Worm (Caenorhabditis elegans) whole organism, L1 larva: Measurements from ENCODE around the gene sel-2.
A peak's percentile ranks its signal among the peaks of the same experiment; 100 is the strongest.

Experiments
- C16A3.4 ChIP-seq: fragments of 150-350 bp; optimal IDR thresholded peaks from 2 replicates; lab custom pipeline; 2014; ENCODE audit warnings: missing biosample characterization, missing genetic modification characterization
- F16B12.6 ChIP-seq: fragments of 150-350 bp; optimal IDR thresholded peaks from 2 replicates; lab custom pipeline; 2014; ENCODE audit warnings: missing biosample characterization, missing genetic modification characterization
- Y116A8C.19 ChIP-seq: sonication (generic microtip); optimal IDR thresholded peaks from 2 replicates; lab custom pipeline; 2016; ENCODE audit warnings: missing compliant biosample characterization, missing genetic modification characterization, borderline replicate concordance
- aha-1 ChIP-seq: fragments of 150-350 bp; optimal IDR thresholded peaks from 2 replicates; lab custom pipeline; 2014; ENCODE audit warnings: missing biosample characterization, missing genetic modification characterization
- ceh-8 ChIP-seq: fragments of 200-800 bp; sonication (Bioruptor generic); optimal IDR thresholded peaks from 2 replicates; lab custom pipeline; 2018; ENCODE audit warnings: mild to moderate bottlenecking, missing genetic modification characterization, moderate library complexity, missing compliant biosample characterization
- ceh-82 ChIP-seq, 3 experiments: fragments of 150-350 bp in 1 of 3; sonication (generic microtip) in 2 of 3; optimal IDR thresholded peaks; 2 replicates each; lab custom pipeline; 2014 to 2017; ENCODE audit warnings: missing biosample characterization in 3 of 3, missing genetic modification characterization in 3 of 3
- ceh-90 ChIP-seq: sonication (generic microtip); optimal IDR thresholded peaks from 2 replicates; lab custom pipeline; 2016; ENCODE audit warnings: missing genetic modification characterization, missing compliant biosample characterization
- dsc-1 ChIP-seq: sonication (generic microtip); optimal IDR thresholded peaks from 2 replicates; lab custom pipeline; 2016; ENCODE audit warnings: mild to moderate bottlenecking, missing genetic modification characterization, missing compliant biosample characterization
- efl-1 ChIP-seq, 4 experiments: fragments of 150-350 bp; optimal IDR thresholded peaks in 3 of 4; peaks in 1 of 4; 1 replicate in 1 of 4; 2 replicates in 3 of 4; lab custom pipeline; 2014; ENCODE audit warnings: missing biosample characterization in 2 of 4, missing genetic modification characterization in 2 of 4, missing genetic modification reagents in 2 of 4
- efl-3 ChIP-seq: fragments of 200-800 bp; sonication (Bioruptor generic); optimal IDR thresholded peaks from 2 replicates; lab custom pipeline; 2018; ENCODE audit warnings: mild to moderate bottlenecking, missing genetic modification characterization, missing compliant biosample characterization
- egl-13 ChIP-seq: sonication (generic microtip); optimal IDR thresholded peaks from 2 replicates; lab custom pipeline; 2016; ENCODE audit warnings: missing genotype, missing genetic modification reagents, missing genetic modification characterization, missing compliant biosample characterization
- egl-27 ChIP-seq, 2 experiments: fragments of 150-350 bp in 1 of 2; sonication (generic microtip); optimal IDR thresholded peaks; 3 replicates each; lab custom pipeline; 2017 to 2018; ENCODE audit warnings: missing biosample characterization in 2 of 2, missing genetic modification characterization in 2 of 2, missing genetic modification reagents in 2 of 2
- elt-2 ChIP-seq: sonication (generic microtip); optimal IDR thresholded peaks from 2 replicates; lab custom pipeline; 2016; ENCODE audit warnings: missing genetic modification characterization, mild to moderate bottlenecking, inconsistent platforms, missing compliant biosample characterization, missing genetic modification reagents
- fkh-10 ChIP-seq: sonication (generic microtip); optimal IDR thresholded peaks from 2 replicates; lab custom pipeline; 2017; ENCODE audit warnings: missing biosample characterization, missing genetic modification reagents, missing genetic modification characterization
- fkh-4 ChIP-seq: sonication (generic microtip); optimal IDR thresholded peaks from 2 replicates; lab custom pipeline; 2016; ENCODE audit warnings: missing compliant biosample characterization, missing genetic modification characterization, borderline replicate concordance
- fkh-8 ChIP-seq: sonication (generic microtip); optimal IDR thresholded peaks from 2 replicates; lab custom pipeline; 2016; ENCODE audit warnings: mild to moderate bottlenecking, missing genetic modification characterization, missing compliant biosample characterization
- hlh-17 ChIP-seq: fragments of 200-800 bp; sonication (Bioruptor generic); optimal IDR thresholded peaks from 2 replicates; lab custom pipeline; 2018; ENCODE audit warnings: missing genetic modification characterization, mild to moderate bottlenecking, missing compliant biosample characterization, moderate library complexity, borderline replicate concordance
- hlh-4 ChIP-seq: sonication (generic microtip); optimal IDR thresholded peaks from 2 replicates; lab custom pipeline; 2016; ENCODE audit warnings: mild to moderate bottlenecking, missing genetic modification characterization, missing compliant biosample characterization
- irx-1 ChIP-seq: sonication (generic microtip); optimal IDR thresholded peaks from 2 replicates; lab custom pipeline; 2016; ENCODE audit warnings: missing genetic modification characterization, missing compliant biosample characterization
- lin-13 ChIP-seq: fragments of 150-350 bp; optimal IDR thresholded peaks from 2 replicates; lab custom pipeline; 2014; ENCODE audit warnings: missing biosample characterization, missing genetic modification reagents, missing genetic modification characterization
- lin-14 ChIP-seq: fragments of 200-800 bp; sonication (Bioruptor generic); optimal IDR thresholded peaks from 2 replicates; lab custom pipeline; 2018; ENCODE audit warnings: mild to moderate bottlenecking, missing genetic modification characterization, moderate library complexity, missing compliant biosample characterization
- lin-15B ChIP-seq: fragments of 150-350 bp; sonication (generic microtip); optimal IDR thresholded peaks from 3 replicates; lab custom pipeline; 2014; ENCODE audit warnings: missing biosample characterization, missing genetic modification characterization
- lir-3 ChIP-seq: sonication (generic microtip); optimal IDR thresholded peaks from 2 replicates; lab custom pipeline; 2016; ENCODE audit warnings: mild to moderate bottlenecking, missing genetic modification characterization, moderate library complexity, missing compliant biosample characterization; ENCODE audit not compliant: poor library complexity
- lsy-2 ChIP-seq, 2 experiments: fragments of 150-350 bp; optimal IDR thresholded peaks; 2 replicates each; lab custom pipeline; 2014; ENCODE audit warnings: missing biosample characterization in 2 of 2, missing genetic modification characterization in 2 of 2
- mdl-1 ChIP-seq, 2 experiments: fragments of 150-350 bp; optimal IDR thresholded peaks; 2 replicates each; lab custom pipeline; 2014 to 2017; ENCODE audit warnings: missing biosample characterization in 2 of 2, missing genetic modification characterization in 2 of 2, inconsistent platforms in 1 of 2
- mep-1 ChIP-seq: fragments of 150-350 bp; optimal IDR thresholded peaks from 2 replicates; lab custom pipeline; 2014; ENCODE audit warnings: missing biosample characterization, missing genetic modification characterization
- nhr-11 ChIP-seq: fragments of 150-350 bp; optimal IDR thresholded peaks from 2 replicates; lab custom pipeline; 2014; ENCODE audit warnings: missing biosample characterization, missing genetic modification characterization
- nhr-12 ChIP-seq: sonication (generic microtip); optimal IDR thresholded peaks from 2 replicates; lab custom pipeline; 2017; ENCODE audit warnings: missing biosample characterization, missing genetic modification characterization
- nhr-20 ChIP-seq: sonication (generic microtip); optimal IDR thresholded peaks from 2 replicates; lab custom pipeline; 2016; ENCODE audit warnings: mild to moderate bottlenecking, missing genetic modification characterization, missing compliant biosample characterization
- nhr-28 ChIP-seq: fragments of 150-350 bp; optimal IDR thresholded peaks from 2 replicates; lab custom pipeline; 2014; ENCODE audit warnings: missing biosample characterization, missing genetic modification characterization
- nhr-47 ChIP-seq: sonication (generic microtip); optimal IDR thresholded peaks from 2 replicates; lab custom pipeline; 2016; ENCODE audit warnings: mild to moderate bottlenecking, missing genetic modification characterization, moderate library complexity, missing compliant biosample characterization
- nhr-71 ChIP-seq: sonication (generic microtip); optimal IDR thresholded peaks from 2 replicates; lab custom pipeline; 2016; ENCODE audit warnings: mild to moderate bottlenecking, missing genetic modification characterization, moderate library complexity, missing compliant biosample characterization
- nhr-76 ChIP-seq: sonication (generic microtip); optimal IDR thresholded peaks from 2 replicates; lab custom pipeline; 2017; ENCODE audit warnings: missing biosample characterization, missing genetic modification characterization
- nhr-84 ChIP-seq: sonication (generic microtip); optimal IDR thresholded peaks from 2 replicates; lab custom pipeline; 2017; ENCODE audit warnings: missing biosample characterization, missing genetic modification characterization
- nhr-90 ChIP-seq: sonication (generic microtip); optimal IDR thresholded peaks from 2 replicates; lab custom pipeline; 2016; ENCODE audit warnings: mild to moderate bottlenecking, missing genetic modification characterization, missing compliant biosample characterization; ENCODE audit not compliant: poor library complexity
- pag-3 ChIP-seq: sonication (generic microtip); optimal IDR thresholded peaks from 2 replicates; lab custom pipeline; 2017; ENCODE audit warnings: missing genetic modification characterization, mild to moderate bottlenecking, missing compliant biosample characterization, antibody characterized with exemption, borderline replicate concordance; ENCODE audit not compliant: insufficient read depth
- skn-1 ChIP-seq: fragments of 150-350 bp; optimal IDR thresholded peaks from 2 replicates; lab custom pipeline; 2014; ENCODE audit warnings: missing biosample characterization, missing genetic modification characterization
- sox-4 ChIP-seq: sonication (generic microtip); optimal IDR thresholded peaks from 2 replicates; lab custom pipeline; 2016; ENCODE audit warnings: missing genetic modification characterization, missing compliant biosample characterization
- sptf-1 ChIP-seq: fragments of 150-350 bp; optimal IDR thresholded peaks from 2 replicates; lab custom pipeline; 2014; ENCODE audit warnings: missing biosample characterization, missing genetic modification characterization
- sup-37 ChIP-seq: fragments of 200-800 bp; sonication (Bioruptor generic); optimal IDR thresholded peaks from 2 replicates; lab custom pipeline; 2018; ENCODE audit warnings: mild to moderate bottlenecking, missing genetic modification characterization, missing compliant biosample characterization
- swsn-7 ChIP-seq: sonication (generic microtip); optimal IDR thresholded peaks from 2 replicates; lab custom pipeline; 2016; ENCODE audit warnings: missing genetic modification characterization, missing compliant biosample characterization
- tbx-2 ChIP-seq: sonication (generic microtip); optimal IDR thresholded peaks from 2 replicates; lab custom pipeline; 2016; ENCODE audit warnings: missing genetic modification characterization, missing compliant biosample characterization
- unc-98 ChIP-seq: fragments of 200-800 bp; sonication (Bioruptor generic); IDR thresholded peaks from 2 replicates; pipeline ENCODE4 v1.3.6; 2022; ENCODE audit warnings: missing genetic modification characterization, missing compliant biosample characterization

Gene sel-2

DNA sequence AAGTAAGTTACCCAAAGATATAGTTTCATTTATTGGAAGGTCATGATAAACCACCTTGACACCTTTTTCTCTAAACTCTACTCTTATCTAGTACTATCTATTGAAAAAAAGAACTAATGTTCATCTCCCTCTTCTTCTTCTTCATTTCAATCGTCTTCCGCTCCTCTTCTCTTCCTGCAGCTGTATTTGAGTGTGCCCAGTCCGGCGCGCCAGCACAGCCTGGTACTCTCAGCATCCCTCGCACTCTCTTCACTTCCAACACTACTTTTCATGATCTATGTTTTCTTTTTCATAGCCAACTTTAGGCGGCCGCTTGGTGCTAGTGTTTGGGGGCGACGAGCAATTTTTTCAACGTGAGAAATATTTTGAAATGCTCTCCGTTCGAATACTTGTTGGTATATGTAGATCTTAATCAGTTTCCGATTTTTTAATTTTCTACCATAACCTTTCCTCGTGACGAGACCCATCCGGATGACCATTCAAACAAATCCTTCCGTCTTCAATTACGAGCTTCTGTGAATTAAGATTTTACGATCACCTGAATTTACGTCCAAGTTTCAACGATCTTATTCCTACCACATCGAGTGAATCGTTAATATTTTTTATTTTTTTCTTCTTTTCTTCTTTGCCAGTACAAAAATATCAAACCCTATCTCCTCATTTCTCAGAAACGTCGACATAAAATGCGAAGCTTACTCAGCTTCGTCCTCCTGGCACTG lies 50.0 kb downstream of the sel-2 start, which contains the start of gene pan-1 (continued):
- TF ChIP-seq lin-14 (peak; percentile 82), swsn-7 (tag; lab: Kevin White, UChicago) (peak; percentile 33), ceh-8 (GFP tag; lab: Kevin White, UChicago) (no peak), sptf-1 (tag; lab: Kevin White, UChicago) (no peak), aha-1 (no peak), F16B12.6 (tag; lab: Kevin White, UChicago) (no peak), nhr-11 (no peak), lsy-2 (tag; optimal IDR thresholded peaks at IDR 0.05; lab: Kevin White, UChicago) (peak; percentile 21 to 46), lir-3 (tag; lab: Kevin White, UChicago) (no peak), sox-4 (no peak), irx-1 (no peak), pag-3 (tag; lab: Kevin White, UChicago) (no peak), C16A3.4 (tag; lab: Kevin White, UChicago) (no peak), lin-13 (GFP tag; lab: Kevin White, UChicago) (no peak), egl-27 (tag; optimal IDR thresholded peaks at IDR 0.05; lab: Kevin White, UChicago) (no peak), efl-1 (optimal IDR thresholded peaks at IDR 0.05; lab: Kevin White, UChicago) (peak; percentile 7 to 35), efl-1 (GFP tag; optimal IDR thresholded peaks at IDR 0.05 in 1 of 2; lab: Kevin White, UChicago) (no peak), fkh-10 (GFP tag; lab: Kevin White, UChicago) (no peak), tbx-2 (no peak), mdl-1 (tag; optimal IDR thresholded peaks at IDR 0.05; lab: Kevin White, UChicago) (no peak), skn-1 (tag; lab: Kevin White, UChicago) (no peak), hlh-4 (tag; lab: Kevin White, UChicago) (no peak), unc-98 (no peak), ceh-90 (tag; lab: Kevin White, UChicago) (no peak), sup-37 (no peak), Y116A8C.19 (tag; lab: Kevin White, UChicago) (no peak), nhr-28 (no peak), efl-3 (GFP tag; lab: Kevin White, UChicago) (no peak), nhr-71 (tag; lab: Kevin White, UChicago) (peak; percentile 39), elt-2 (tag; lab: Kevin White, UChicago) (no peak), nhr-84 (tag; lab: Kevin White, UChicago) (no peak), lin-15B (tag; lab: Kevin White, UChicago) (no peak), fkh-4 (tag; lab: Kevin White, UChicago) (no peak), nhr-90 (tag; lab: Kevin White, UChicago) (no peak), egl-13 (no peak), mep-1 (tag; lab: Kevin White, UChicago) (peak; percentile 27), dsc-1 (tag; lab: Kevin White, UChicago) (no peak), ceh-82 (tag; optimal IDR thresholded peaks at IDR 0.05; lab: Kevin White, UChicago) (peak in 1 of 3 experiments; percentile 0), nhr-76 (tag; lab: Kevin White, UChicago) (no peak), nhr-47 (tag; lab: Kevin White, UChicago) (peak; percentile 22), nhr-12 (tag; lab: Kevin White, UChicago) (no peak), fkh-8 (tag; lab: Kevin White, UChicago) (no peak), nhr-20 (tag; lab: Kevin White, UChicago) (no peak), hlh-17 (no peak)
